Fruit fly (Drosophila melanogaster): ENCODE data around the gene CG8578.

CG8578 gene

DNA sequence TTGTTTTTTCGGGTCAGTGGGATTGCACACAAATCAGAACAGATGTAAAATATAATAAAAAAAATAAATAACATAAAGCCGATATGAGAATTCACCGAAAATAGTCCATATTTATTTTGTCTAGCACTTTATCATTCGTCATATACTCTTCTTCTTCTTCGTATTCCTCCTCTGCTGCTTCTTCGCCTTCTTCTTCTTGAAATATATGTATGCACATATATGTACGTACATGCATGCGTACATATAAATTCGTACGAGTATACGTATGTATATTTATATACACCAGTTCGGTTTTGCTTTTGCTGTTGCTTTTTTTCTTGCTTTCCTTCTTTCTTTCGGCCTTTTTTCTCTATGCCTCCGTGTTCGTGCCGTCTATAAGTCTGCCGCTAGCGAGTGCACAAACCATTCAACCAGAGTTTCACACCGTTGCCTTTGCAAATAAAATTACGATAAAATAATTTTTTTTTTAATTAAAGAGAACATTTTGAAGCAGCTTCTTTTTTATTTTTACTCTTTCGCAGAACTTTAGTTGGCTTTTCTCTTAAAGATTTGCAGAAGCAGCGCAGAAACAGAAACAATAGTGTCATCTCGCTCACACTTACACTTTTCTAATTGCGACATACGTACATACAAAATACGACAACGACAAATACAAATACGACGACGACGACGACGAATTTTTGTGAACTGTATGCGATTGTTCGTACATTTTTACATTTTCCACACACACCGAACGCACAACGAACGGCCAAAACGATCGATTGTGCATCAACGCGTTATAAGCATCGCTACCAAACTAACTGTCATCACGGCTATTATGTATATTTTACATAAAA lies 42.4 kb downstream of the CG8578 start (continued):
- TF ChIP-seq CG14441 (GFP tag; IDR thresholded peaks at IDR 0.05) (no peak), nom (GFP tag; optimal IDR thresholded peaks at IDR 0.05) (peak; percentile 98), CG10147 (GFP tag; optimal IDR thresholded peaks at IDR 0.05) (no peak), Hey (tag; optimal IDR thresholded peaks at IDR 0.05) (no peak), Usf (GFP tag; optimal IDR thresholded peaks at IDR 0.05) (no peak), Adf1 (GFP tag; IDR thresholded peaks at IDR 0.05) (peak; percentile 16; the same call in 1 of the 2 replicates), CG7928 (GFP tag; optimal IDR thresholded peaks at IDR 0.05) (no peak), CG17359 (tag; optimal IDR thresholded peaks at IDR 0.05) (peak; percentile 86), zfh1 (GFP tag; IDR thresholded peaks at IDR 0.05) (no peak), CG2678 (tag; optimal IDR thresholded peaks at IDR 0.05) (no peak), CG8281 (tag; optimal IDR thresholded peaks at IDR 0.05) (no peak), Meics (GFP tag; optimal IDR thresholded peaks at IDR 0.05) (no peak), MBD-R2 (GFP tag; IDR thresholded peaks at IDR 0.05) (peak; percentile 17; the same call in 1 of the 2 replicates), CG6791 (GFP tag; IDR thresholded peaks at IDR 0.05; ENCODE audit: partially characterized antibody) (peak; percentile 63; the same call in 2 of the 3 replicates), fd102C (GFP tag; optimal IDR thresholded peaks at IDR 0.05) (no peak), chm (GFP tag; IDR thresholded peaks at IDR 0.05) (no peak), chinmo (GFP tag; IDR thresholded peaks at IDR 0.05; ENCODE audit: partially characterized antibody) (peak; percentile 72; the same call in 1 of the 4 replicates), psq (GFP tag; optimal IDR thresholded peaks at IDR 0.05) (peak; percentile 100), CG14710 (tag; optimal IDR thresholded peaks at IDR 0.05) (peak; percentile 17), Asciz (GFP tag; optimal IDR thresholded peaks at IDR 0.05) (no peak), CG10431 (GFP tag; optimal IDR thresholded peaks at IDR 0.05) (peak; percentile 23), corto (GFP tag; optimal IDR thresholded peaks at IDR 0.05) (peak; percentile 10), Awh (GFP tag; IDR thresholded peaks at IDR 0.05) (no peak), hth (optimal IDR thresholded peaks at IDR 0.05) (no peak), seq (GFP tag; IDR thresholded peaks at IDR 0.05) (no peak), cg (GFP tag; optimal IDR thresholded peaks at IDR 0.05) (peak; percentile 58), unc-4 (GFP tag; IDR thresholded peaks at IDR 0.05; ENCODE audit: partially characterized antibody) (no peak), Bgb (GFP tag; IDR thresholded peaks at IDR 0.05; ENCODE audit: partially characterized antibody) (peak; percentile 58), crc (GFP tag; optimal IDR thresholded peaks at IDR 0.05) (no peak), CG13624 (GFP tag; optimal IDR thresholded peaks at IDR 0.05) (no peak), Lim3 (GFP tag; IDR thresholded peaks at IDR 0.05) (no peak), Atf6 (GFP tag; IDR thresholded peaks at IDR 0.05) (no peak), so (GFP tag; IDR thresholded peaks at IDR 0.05) (peak; percentile 10; the same call in 1 of the 3 replicates), onecut (GFP tag; IDR thresholded peaks at IDR 0.05) (0 out of 2 replicates have a peak, but pooled peaks have one; percentile 4), p53 (GFP tag; optimal IDR thresholded peaks at IDR 0.05) (no peak), fd96Cb (tag; optimal IDR thresholded peaks at IDR 0.05) (no peak), wek (GFP tag; optimal IDR thresholded peaks at IDR 0.05) (no peak), gfzf (GFP tag; optimal IDR thresholded peaks at IDR 0.05) (peak; percentile 6), Dip3 (GFP tag; optimal IDR thresholded peaks at IDR 0.05) (no peak), CG12659 (GFP tag; optimal IDR thresholded peaks at IDR 0.05) (no peak), gcm2 (GFP tag; optimal IDR thresholded peaks at IDR 0.05) (no peak), kah (GFP tag; optimal IDR thresholded peaks at IDR 0.05) (no peak), CG9609 (GFP tag; optimal IDR thresholded peaks at IDR 0.05) (no peak), Rx (GFP tag; IDR thresholded peaks at IDR 0.05) (no peak), ci (GFP tag; IDR thresholded peaks at IDR 0.05) (peak; percentile 34; the same call in 1 of the 3 replicates), dm (GFP tag; optimal IDR thresholded peaks at IDR 0.05) (no peak), CG10366 (GFP tag; IDR thresholded peaks at IDR 0.05) (no peak), CTCF (GFP tag; optimal IDR thresholded peaks at IDR 0.05) (peak; percentile 55), pzg (GFP tag; optimal IDR thresholded peaks at IDR 0.05) (peak; percentile 29), Drgx (GFP tag; IDR thresholded peaks at IDR 0.05) (peak; percentile 94)

All from whole organism, embryonic.